Worm (Caenorhabditis elegans) whole organism, late embryonic: ENCODE measurements around the gene unc-33.

Experiments used
- C08G9.2 ChIP-seq: sonication (generic microtip); optimal IDR thresholded peaks from 2 replicates; lab custom pipeline; 2016; ENCODE audit warnings: mild to moderate bottlenecking, missing genetic modification characterization, moderate library complexity, missing compliant biosample characterization
- C38D4.7 ChIP-seq: fragments of 200-800 bp; sonication (Bioruptor generic); optimal IDR thresholded peaks from 2 replicates; lab custom pipeline; 2018; ENCODE audit warnings: mild to moderate bottlenecking, missing genetic modification characterization, moderate library complexity, missing compliant biosample characterization
- K02D7.2 ChIP-seq: sonication (generic microtip); optimal IDR thresholded peaks from 2 replicates; lab custom pipeline; 2017; ENCODE audit warnings: mild to moderate bottlenecking, missing genetic modification characterization, missing compliant biosample characterization
- T23F11.4 ChIP-seq: fragments of 200-800 bp; sonication (Bioruptor generic); optimal IDR thresholded peaks from 2 replicates; lab custom pipeline; 2018; ENCODE audit warnings: mild to moderate bottlenecking, missing genetic modification characterization, missing compliant biosample characterization
- Y22D7AL.16 ChIP-seq: sonication (generic microtip); optimal IDR thresholded peaks from 2 replicates; lab custom pipeline; 2016; ENCODE audit warnings: missing genetic modification characterization, missing compliant biosample characterization
- ama-1 ChIP-seq: fragments of 150-350 bp; optimal IDR thresholded peaks from 2 replicates; lab custom pipeline; 2014
- ceh-2 ChIP-seq: sonication (generic microtip); optimal IDR thresholded peaks from 2 replicates; lab custom pipeline; 2016; ENCODE audit warnings: missing genotype, missing genetic modification characterization, missing compliant biosample characterization
- ceh-34 ChIP-seq: sonication (generic microtip); optimal IDR thresholded peaks from 2 replicates; lab custom pipeline; 2016; ENCODE audit warnings: mild to moderate bottlenecking, missing genetic modification characterization, missing compliant biosample characterization
- ceh-48 ChIP-seq: sonication (generic microtip); optimal IDR thresholded peaks from 2 replicates; lab custom pipeline; 2016; ENCODE audit warnings: missing genetic modification characterization, inconsistent platforms, missing compliant biosample characterization
- ceh-6 ChIP-seq: fragments of 200-800 bp; sonication (Bioruptor generic); optimal IDR thresholded peaks from 2 replicates; lab custom pipeline; 2018; ENCODE audit warnings: mild to moderate bottlenecking, missing genetic modification characterization, missing compliant biosample characterization
- che-1 ChIP-seq: sonication (generic microtip); optimal IDR thresholded peaks from 2 replicates; lab custom pipeline; 2016; ENCODE audit warnings: mild to moderate bottlenecking, missing genetic modification characterization, missing compliant biosample characterization
- dmd-4 ChIP-seq: sonication (generic microtip); optimal IDR thresholded peaks from 2 replicates; lab custom pipeline; 2016; ENCODE audit warnings: borderline replicate concordance, missing genetic modification characterization, missing compliant biosample characterization
- dve-1 ChIP-seq: sonication (generic microtip); optimal IDR thresholded peaks from 2 replicates; lab custom pipeline; 2017; ENCODE audit warnings: antibody characterized with exemption, mild to moderate bottlenecking, missing genetic modification characterization, missing compliant biosample characterization
- elt-4 ChIP-seq: sonication (generic microtip); optimal IDR thresholded peaks from 2 replicates; lab custom pipeline; 2016; ENCODE audit warnings: missing genetic modification characterization, missing compliant biosample characterization
- ets-4 ChIP-seq: sonication (generic microtip); optimal IDR thresholded peaks from 2 replicates; lab custom pipeline; 2016; ENCODE audit warnings: missing genetic modification characterization, missing compliant biosample characterization
- fax-1 ChIP-seq: sonication (generic microtip); optimal IDR thresholded peaks from 2 replicates; lab custom pipeline; 2016; ENCODE audit warnings: missing genotype, missing genetic modification characterization, missing compliant biosample characterization
- gmeb-2 ChIP-seq: sonication (generic microtip); optimal IDR thresholded peaks from 2 replicates; lab custom pipeline; 2016; ENCODE audit warnings: missing genetic modification characterization, inconsistent platforms, missing compliant biosample characterization
- hlh-13 ChIP-seq: fragments of 200-800 bp; sonication (Bioruptor generic); optimal IDR thresholded peaks from 2 replicates; lab custom pipeline; 2018; ENCODE audit warnings: mild to moderate bottlenecking, missing genetic modification characterization, missing compliant biosample characterization
- hlh-30 ChIP-seq: sonication (generic microtip); optimal IDR thresholded peaks from 2 replicates; lab custom pipeline; 2017; ENCODE audit warnings: antibody characterized with exemption, missing genetic modification characterization, missing compliant biosample characterization; ENCODE audit not compliant: insufficient read depth
- hlh-6 ChIP-seq: sonication (generic microtip); optimal IDR thresholded peaks from 2 replicates; lab custom pipeline; 2016; ENCODE audit warnings: missing genotype, missing genetic modification characterization, missing compliant biosample characterization
- hlh-8 ChIP-seq: sonication (generic microtip); optimal IDR thresholded peaks from 2 replicates; lab custom pipeline; 2016; ENCODE audit warnings: missing genotype, missing genetic modification characterization, missing compliant biosample characterization
- lim-6 ChIP-seq: sonication (generic microtip); optimal IDR thresholded peaks from 2 replicates; lab custom pipeline; 2016; ENCODE audit warnings: missing genetic modification characterization, missing compliant biosample characterization
- madf-2 ChIP-seq: sonication (generic microtip); optimal IDR thresholded peaks from 2 replicates; lab custom pipeline; 2017; ENCODE audit warnings: missing genetic modification characterization, missing compliant biosample characterization
- nfya-1 ChIP-seq: sonication (generic microtip); optimal IDR thresholded peaks from 2 replicates; lab custom pipeline; 2017; ENCODE audit warnings: missing genetic modification characterization, mild to moderate bottlenecking, missing compliant biosample characterization, antibody characterized with exemption, moderate library complexity
- nhr-232 ChIP-seq: sonication (generic microtip); optimal IDR thresholded peaks from 2 replicates; lab custom pipeline; 2016; ENCODE audit warnings: missing genetic modification characterization, missing compliant biosample characterization
- npax-4 ChIP-seq: sonication (generic microtip); optimal IDR thresholded peaks from 2 replicates; lab custom pipeline; 2016; ENCODE audit warnings: missing genetic modification characterization, missing compliant biosample characterization
- odd-2 ChIP-seq: sonication (generic microtip); optimal IDR thresholded peaks from 2 replicates; lab custom pipeline; 2017; ENCODE audit warnings: antibody characterized with exemption, mild to moderate bottlenecking, missing genetic modification characterization, missing compliant biosample characterization
- pag-3 ChIP-seq: sonication (generic microtip); optimal IDR thresholded peaks from 2 replicates; lab custom pipeline; 2016; ENCODE audit warnings: missing compliant biosample characterization, missing genetic modification characterization, borderline replicate concordance
- pqm-1 ChIP-seq: sonication (generic microtip); optimal IDR thresholded peaks from 2 replicates; lab custom pipeline; 2016; ENCODE audit warnings: missing genetic modification characterization, missing compliant biosample characterization
- pros-1 ChIP-seq: fragments of 150-350 bp; optimal IDR thresholded peaks from 2 replicates; lab custom pipeline; 2014; ENCODE audit warnings: missing biosample characterization, missing genetic modification reagents, missing genetic modification characterization
- rnt-1 ChIP-seq: sonication (generic microtip); optimal IDR thresholded peaks from 2 replicates; lab custom pipeline; 2016; ENCODE audit warnings: missing genetic modification characterization, missing compliant biosample characterization
- sdc-2 ChIP-seq: sonication (generic microtip); optimal IDR thresholded peaks from 2 replicates; lab custom pipeline; 2016; ENCODE audit warnings: missing genotype, missing genetic modification characterization, missing compliant biosample characterization
- unc-55 ChIP-seq: sonication (generic microtip); optimal IDR thresholded peaks from 2 replicates; lab custom pipeline; 2017; ENCODE audit warnings: missing biosample characterization, missing genetic modification reagents, missing genetic modification characterization
- unc-86 ChIP-seq: sonication (generic microtip); optimal IDR thresholded peaks from 2 replicates; lab custom pipeline; 2016; ENCODE audit warnings: missing genetic modification characterization, missing compliant biosample characterization

unc-33 gene

DNA sequence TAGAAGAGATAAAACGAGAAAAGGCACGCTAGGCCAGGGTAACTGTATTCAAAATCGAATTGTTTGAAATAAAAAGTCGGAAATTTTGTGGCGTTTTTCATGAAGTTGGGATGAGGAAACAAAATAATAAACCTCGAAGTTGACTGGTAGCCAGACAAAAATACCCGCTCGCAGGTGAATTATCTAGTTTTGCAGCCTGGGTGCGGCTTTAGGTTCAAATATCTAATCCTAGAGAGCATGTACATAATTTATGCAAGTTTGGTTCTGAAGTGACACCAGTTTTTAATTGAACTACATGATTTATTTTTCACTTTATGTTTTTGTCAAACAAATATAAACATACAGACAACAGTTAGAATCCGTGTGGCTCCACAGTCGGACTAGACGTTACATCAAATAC, 34.9 kb upstream of the unc-33 start, which contains the start of gene srz-37:
TSS of gene srz-37 (minus strand) at position 101 of the 400 bp plus-strand sequence.
- TF ChIP-seq hlh-30 (tag; lab: Kevin White, UChicago) = no peak
- no peak for TF ChIP-seq rnt-1
- TF ChIP-seq madf-2 (tag; lab: Kevin White, UChicago) = no peak
- TF ChIP-seq ceh-2 (tag; lab: Kevin White, UChicago) = no peak
- TF ChIP-seq unc-86 (tag; lab: Kevin White, UChicago) = no peak
- no peak for TF ChIP-seq odd-2 (tag; lab: Kevin White, UChicago)
- TF ChIP-seq elt-4 (tag; lab: Kevin White, UChicago) = no peak
- TF ChIP-seq pqm-1 (tag; lab: Kevin White, UChicago) = no peak
- TF ChIP-seq C08G9.2 (tag; lab: Kevin White, UChicago) = no peak
- TF ChIP-seq ets-4 (tag; lab: Kevin White, UChicago) = no peak
- no peak for TF ChIP-seq gmeb-2 (tag; lab: Kevin White, UChicago)
- TF ChIP-seq hlh-8 (tag; lab: Kevin White, UChicago) = no peak
- no peak for TF ChIP-seq pros-1 (tag; lab: Kevin White, UChicago)

ce11 chrIV:3482195-3482959, 34.3 kb upstream of the unc-33 start, which contains the start of gene srz-82:
Gene srz-82 (plus strand): TSS chrIV:3482895.
- TF ChIP-seq npax-4 (tag; lab: Kevin White, UChicago) (no peak), sdc-2 (tag; lab: Kevin White, UChicago) (no peak), che-1 (tag; lab: Kevin White, UChicago) (no peak), hlh-13 (GFP tag; lab: Kevin White, UChicago) (no peak), fax-1 (no peak), Y22D7AL.16 (tag; lab: Kevin White, UChicago) (no peak), ceh-6 (no peak), ceh-34 (tag; lab: Kevin White, UChicago) (no peak), ama-1 (no peak), gmeb-2 (tag; lab: Kevin White, UChicago) (no peak), ets-4 (tag; lab: Kevin White, UChicago) (no peak), K02D7.2 (no peak), C38D4.7 (GFP tag; lab: Kevin White, UChicago) (no peak), nhr-232 (tag; lab: Kevin White, UChicago) (no peak), T23F11.4 (no peak), ceh-48 (tag; lab: Kevin White, UChicago) (no peak), pros-1 (tag; lab: Kevin White, UChicago) (no peak)

- no peak for TF ChIP-seq pag-3
- no peak for TF ChIP-seq gmeb-2 (tag; lab: Kevin White, UChicago)
- no peak for TF ChIP-seq unc-55 (GFP tag; lab: Kevin White, UChicago)
- TF ChIP-seq hlh-8 (tag; lab: Kevin White, UChicago) = no peak
- TF ChIP-seq ets-4 (tag; lab: Kevin White, UChicago) = no peak
- no peak for TF ChIP-seq C08G9.2 (tag; lab: Kevin White, UChicago)
- no peak for TF ChIP-seq hlh-6 (tag; lab: Kevin White, UChicago)
- no peak for TF ChIP-seq madf-2 (tag; lab: Kevin White, UChicago)
- TF ChIP-seq dve-1 (tag; lab: Kevin White, UChicago) = no peak
- TF ChIP-seq lim-6 (tag; lab: Kevin White, UChicago) = no peak
- TF ChIP-seq ceh-2 (tag; lab: Kevin White, UChicago) = no peak
- no peak for TF ChIP-seq ceh-48 (tag; lab: Kevin White, UChicago)
- no peak for TF ChIP-seq npax-4 (tag; lab: Kevin White, UChicago)
- TF ChIP-seq pqm-1 (tag; lab: Kevin White, UChicago) = no peak
- TF ChIP-seq rnt-1 = no peak
- TF ChIP-seq sdc-2 (tag; lab: Kevin White, UChicago) = no peak
- no peak for TF ChIP-seq dmd-4 (tag; lab: Kevin White, UChicago)
- TF ChIP-seq nfya-1 = no peak
- TF ChIP-seq, all 69 proteins: peak for 0
Observed at ce11 chrIV:3491477-3491876, 25.2 kb upstream of the unc-33 start, which contains the start of gene srz-78. Gene srz-78 (plus strand): TSS chrIV:3491777.
